Worm (Caenorhabditis elegans) whole organism, L4 larva: ENCODE results near the gene C44H4.4.
A peak's percentile ranks its signal among the peaks of the same experiment; 100 is the strongest.

Experiments
- F10B5.3 ChIP-seq: sonication (generic microtip); optimal IDR thresholded peaks from 2 replicates; lab custom pipeline; 2016; ENCODE audit warnings: mild to moderate bottlenecking, missing genetic modification characterization, missing compliant biosample characterization
- F26F4.8 ChIP-seq: fragments of 200-800 bp; sonication (Bioruptor generic); conservative IDR thresholded peaks from 2 replicates; pipeline ENCODE4 v1.3.6; 2022; ENCODE audit warnings: missing genetic modification characterization, missing compliant biosample characterization
- F37D6.2 ChIP-seq: sonication (generic microtip); optimal IDR thresholded peaks from 2 replicates; lab custom pipeline; 2016; ENCODE audit warnings: mild to moderate bottlenecking, missing genetic modification characterization, missing compliant biosample characterization
- F49E8.2 ChIP-seq: sonication (generic microtip); optimal IDR thresholded peaks from 2 replicates; lab custom pipeline; 2016; ENCODE audit warnings: missing compliant biosample characterization, mild to moderate bottlenecking, missing genetic modification characterization, borderline replicate concordance
- R02D3.7 ChIP-seq: fragments of 150-350 bp; sonication (generic microtip); optimal IDR thresholded peaks from 3 replicates; lab custom pipeline; 2014; ENCODE audit warnings: missing biosample characterization, missing genetic modification characterization
- Y5F2A.4 ChIP-seq: fragments of 200-800 bp; sonication (Bioruptor generic); optimal IDR thresholded peaks from 2 replicates; lab custom pipeline; 2018; ENCODE audit warnings: mild to moderate bottlenecking, missing genetic modification characterization, missing compliant biosample characterization
- Y75B8A.6 ChIP-seq: fragments of 200-800 bp; sonication (Bioruptor generic); IDR thresholded peaks from 2 replicates; pipeline ENCODE4 v1.3.6; 2022; ENCODE audit warnings: missing genetic modification reagents, missing genetic modification characterization, missing compliant biosample characterization
- aha-1 ChIP-seq: fragments of 150-350 bp; peaks from one replicate; lab custom pipeline; 2014; ENCODE audit warnings: missing biosample characterization, missing genetic modification characterization
- ama-1 ChIP-seq: fragments of 150-350 bp; optimal IDR thresholded peaks from 2 replicates; lab custom pipeline; 2014; ENCODE audit warnings: inconsistent platforms, mixed read lengths
- ceh-20 ChIP-seq: fragments of 200-800 bp; sonication (Bioruptor generic); IDR thresholded peaks from 2 replicates; pipeline ENCODE4 v1.3.6; 2022; ENCODE audit warnings: missing genetic modification reagents, missing genetic modification characterization, missing compliant biosample characterization
- ceh-28 ChIP-seq: fragments of 150-350 bp; optimal IDR thresholded peaks from 2 replicates; lab custom pipeline; 2014; ENCODE audit warnings: missing biosample characterization, missing genetic modification reagents, missing genetic modification characterization
- ceh-32 ChIP-seq: sonication (generic microtip); optimal IDR thresholded peaks from 2 replicates; lab custom pipeline; 2016; ENCODE audit warnings: mild to moderate bottlenecking, missing genetic modification characterization, missing compliant biosample characterization; ENCODE audit not compliant: poor library complexity
- ceh-44 ChIP-seq: fragments of 200-800 bp; sonication (Bioruptor generic); IDR thresholded peaks from 2 replicates; pipeline ENCODE4 v1.3.6; 2022; ENCODE audit warnings: missing genetic modification reagents, missing genetic modification characterization, missing compliant biosample characterization
- ceh-82 ChIP-seq: sonication (generic microtip); optimal IDR thresholded peaks from 2 replicates; lab custom pipeline; 2017; ENCODE audit warnings: missing biosample characterization, missing genetic modification characterization
- ces-1 ChIP-seq: fragments of 150-350 bp; sonication (generic microtip); optimal IDR thresholded peaks from 4 replicates; lab custom pipeline; 2014; ENCODE audit warnings: missing biosample characterization, missing genetic modification reagents, missing genetic modification characterization
- cey-2 ChIP-seq: sonication (generic microtip); optimal IDR thresholded peaks from 3 replicates; lab custom pipeline; 2017; ENCODE audit warnings: missing genetic modification characterization, mild to moderate bottlenecking, missing compliant biosample characterization, antibody characterized with exemption, borderline replicate concordance; ENCODE audit not compliant: insufficient read depth
- ctbp-1 ChIP-seq: fragments of 200-800 bp; sonication (Bioruptor generic); IDR thresholded peaks from 2 replicates; pipeline ENCODE4 v1.3.6; 2022; ENCODE audit warnings: missing genetic modification reagents, missing genetic modification characterization, missing compliant biosample characterization
- daf-12 ChIP-seq: fragments of 150-350 bp; optimal IDR thresholded peaks from 2 replicates; lab custom pipeline; 2014; ENCODE audit warnings: missing biosample characterization, missing genetic modification reagents, missing genetic modification characterization
- dpl-1 ChIP-seq: fragments of 150-350 bp; optimal IDR thresholded peaks from 2 replicates; lab custom pipeline; 2014; ENCODE audit warnings: missing biosample characterization, missing genetic modification reagents, missing genetic modification characterization
- egl-43 ChIP-seq: fragments of 200-800 bp; sonication (Bioruptor generic); IDR thresholded peaks from 2 replicates; pipeline ENCODE4 v1.3.6; 2022; ENCODE audit warnings: missing genetic modification reagents, missing genetic modification characterization, missing compliant biosample characterization
- fkh-10 ChIP-seq: fragments of 150-350 bp; optimal IDR thresholded peaks from 2 replicates; lab custom pipeline; 2014; ENCODE audit warnings: missing biosample characterization, missing genetic modification reagents, missing genetic modification characterization
- gei-8 ChIP-seq: fragments of 200-800 bp; sonication (Bioruptor generic); optimal IDR thresholded peaks from 2 replicates; lab custom pipeline; 2018; ENCODE audit warnings: mild to moderate bottlenecking, missing genetic modification characterization, missing compliant biosample characterization
- hlh-30 ChIP-seq: sonication (generic microtip); optimal IDR thresholded peaks from 2 replicates; lab custom pipeline; 2017; ENCODE audit warnings: antibody characterized with exemption, mild to moderate bottlenecking, missing genetic modification characterization, missing compliant biosample characterization; ENCODE audit not compliant: insufficient read depth
- hmg-1.1 ChIP-seq: fragments of 200-800 bp; sonication (Bioruptor generic); IDR thresholded peaks from 2 replicates; pipeline ENCODE4 v1.3.6; 2022; ENCODE audit warnings: missing genetic modification reagents, missing genetic modification characterization, missing compliant biosample characterization
- lin-1 ChIP-seq: fragments of 200-800 bp; sonication (Bioruptor generic); IDR thresholded peaks from 2 replicates; pipeline ENCODE4 v1.3.6; 2022; ENCODE audit warnings: missing genetic modification reagents, missing genetic modification characterization, missing compliant biosample characterization
- lin-15B ChIP-seq: fragments of 150-350 bp; sonication (generic microtip); optimal IDR thresholded peaks from 3 replicates; lab custom pipeline; 2014; ENCODE audit warnings: missing biosample characterization, missing genetic modification characterization
- lin-29 ChIP-seq: fragments of 200-800 bp; sonication (Bioruptor generic); IDR thresholded peaks from 2 replicates; pipeline ENCODE4 v1.3.6; 2022; ENCODE audit warnings: missing genetic modification reagents, missing genetic modification characterization, missing compliant biosample characterization
- lin-38 ChIP-seq: fragments of 200-800 bp; sonication (Bioruptor generic); IDR thresholded peaks from 2 replicates; pipeline ENCODE4 v1.3.6; 2022; ENCODE audit warnings: missing genetic modification reagents, missing genetic modification characterization, missing compliant biosample characterization
- lin-39 ChIP-seq: fragments of 150-350 bp; optimal IDR thresholded peaks from 2 replicates; lab custom pipeline; 2014; ENCODE audit warnings: missing biosample characterization, missing genetic modification reagents, missing genetic modification characterization
- lsy-2 ChIP-seq, 2 experiments: fragments of 150-350 bp in 1 of 2; sonication (generic microtip) in 1 of 2; optimal IDR thresholded peaks; 2 replicates each; lab custom pipeline; 2014 to 2017; ENCODE audit warnings: missing biosample characterization in 2 of 2, missing genetic modification characterization in 2 of 2
- mes-2 ChIP-seq: sonication (generic microtip); optimal IDR thresholded peaks from 2 replicates; lab custom pipeline; 2016; ENCODE audit warnings: missing genotype, mild to moderate bottlenecking, missing genetic modification characterization, missing compliant biosample characterization; ENCODE audit not compliant: poor library complexity, severe bottlenecking
- mxl-3 ChIP-seq: fragments of 200-800 bp; sonication (Bioruptor generic); optimal IDR thresholded peaks from 2 replicates; lab custom pipeline; 2018; ENCODE audit warnings: mild to moderate bottlenecking, missing genetic modification characterization, missing compliant biosample characterization
- nhr-11 ChIP-seq: fragments of 150-350 bp; optimal IDR thresholded peaks from 2 replicates; lab custom pipeline; 2014; ENCODE audit warnings: missing biosample characterization, missing genetic modification characterization
- nhr-237 ChIP-seq: sonication (generic microtip); optimal IDR thresholded peaks from 2 replicates; lab custom pipeline; 2017; ENCODE audit warnings: missing biosample characterization, missing genetic modification characterization
- nhr-25 ChIP-seq: sonication (generic microtip); optimal IDR thresholded peaks from 2 replicates; lab custom pipeline; 2017; ENCODE audit warnings: missing genetic modification characterization, mild to moderate bottlenecking, missing compliant biosample characterization, antibody characterized with exemption, moderate library complexity, borderline replicate concordance; ENCODE audit not compliant: insufficient read depth
- nhr-6 ChIP-seq: fragments of 150-350 bp; optimal IDR thresholded peaks from 2 replicates; lab custom pipeline; 2014; ENCODE audit warnings: missing biosample characterization, missing genetic modification characterization
- nhr-76 ChIP-seq: fragments of 150-350 bp; optimal IDR thresholded peaks from 2 replicates; lab custom pipeline; 2014; ENCODE audit warnings: missing biosample characterization, missing genetic modification characterization
- rbr-2 ChIP-seq: sonication (generic microtip); optimal IDR thresholded peaks from 2 replicates; lab custom pipeline; 2016; ENCODE audit warnings: missing genotype, missing genetic modification characterization, missing compliant biosample characterization
- saeg-2 ChIP-seq: fragments of 200-800 bp; sonication (Bioruptor generic); IDR thresholded peaks from 2 replicates; pipeline ENCODE4 v1.3.6; 2022; ENCODE audit warnings: missing genetic modification reagents, missing genetic modification characterization, missing compliant biosample characterization
- snpc-4 ChIP-seq: fragments of 150-350 bp; optimal IDR thresholded peaks from 2 replicates; lab custom pipeline; 2014; ENCODE audit warnings: missing biosample characterization, missing genetic modification characterization
- spr-1 ChIP-seq: sonication (generic microtip); optimal IDR thresholded peaks from 2 replicates; lab custom pipeline; 2016; ENCODE audit warnings: mild to moderate bottlenecking, missing genetic modification characterization, missing compliant biosample characterization
- spr-3 ChIP-seq: fragments of 200-800 bp; sonication (Bioruptor generic); optimal IDR thresholded peaks from 2 replicates; lab custom pipeline; 2018; ENCODE audit warnings: mild to moderate bottlenecking, missing genetic modification characterization, missing compliant biosample characterization
- tag-97 ChIP-seq: fragments of 200-800 bp; sonication (Bioruptor generic); IDR thresholded peaks from 2 replicates; pipeline ENCODE4 v1.3.6; 2022; ENCODE audit warnings: missing genetic modification characterization, missing compliant biosample characterization
- zag-1 ChIP-seq: fragments of 150-350 bp; optimal IDR thresholded peaks from 2 replicates; lab custom pipeline; 2014; ENCODE audit warnings: missing biosample characterization, missing genetic modification characterization
- zfp-2 ChIP-seq: sonication (generic microtip); optimal IDR thresholded peaks from 2 replicates; lab custom pipeline; 2016; ENCODE audit warnings: mild to moderate bottlenecking, missing genetic modification characterization, missing compliant biosample characterization
- zfp-3 ChIP-seq: fragments of 200-800 bp; sonication (Bioruptor generic); conservative IDR thresholded peaks from 2 replicates; pipeline ENCODE4 v1.3.6; 2022; ENCODE audit warnings: missing genetic modification reagents, missing genetic modification characterization, missing compliant biosample characterization
- zip-2 ChIP-seq: fragments of 150-350 bp; optimal IDR thresholded peaks from 2 replicates; lab custom pipeline; 2014; ENCODE audit warnings: missing biosample characterization, missing genetic modification characterization

C44H4.4 gene

ce11 chrX:14562286-14563086 is 26.4 kb downstream of the C44H4.4 start (continued):
- TF ChIP-seq lsy-2 (tag; optimal IDR thresholded peaks at IDR 0.05; lab: Kevin White, UChicago): peak in 1 of 2 experiments; percentile 77
- TF ChIP-seq Y5F2A.4: no peak
- TF ChIP-seq ceh-32 (tag; lab: Kevin White, UChicago): no peak
- no peak for TF ChIP-seq ceh-82 (tag; lab: Kevin White, UChicago)
- TF ChIP-seq rbr-2 (tag; lab: Kevin White, UChicago): no peak
- TF ChIP-seq F49E8.2 (tag; lab: Kevin White, UChicago): no peak
- TF ChIP-seq nhr-25: no peak
- TF ChIP-seq hmg-1.1 (GFP tag; lab: Robert Waterston, UW): no peak
- TF ChIP-seq zag-1: no peak
- TF ChIP-seq fkh-10 (GFP tag; lab: Kevin White, UChicago): peak; percentile 9
- TF ChIP-seq ceh-44 (GFP tag; lab: Robert Waterston, UW): no peak
- peak; percentile 98 for TF ChIP-seq aha-1 (tag; lab: Kevin White, UChicago)
- TF ChIP-seq ceh-28: no peak
- TF ChIP-seq R02D3.7 (tag; lab: Kevin White, UChicago): no peak
- TF ChIP-seq daf-12 (tag; lab: Kevin White, UChicago): no peak
- no peak for TF ChIP-seq ama-1 (lab: Kevin White, UChicago)
- no peak for TF ChIP-seq zfp-2
- TF ChIP-seq F26F4.8: no peak

ce11 chrX:14561416-14561973 is 27.4 kb downstream of the C44H4.4 start:
- no peak for TF ChIP-seq zip-2 (tag; lab: Kevin White, UChicago)
- TF ChIP-seq egl-43: peak; percentile 66
- no peak for TF ChIP-seq snpc-4
- no peak for TF ChIP-seq cey-2
- TF ChIP-seq F10B5.3 (tag; lab: Kevin White, UChicago): no peak
- TF ChIP-seq lin-38 (GFP tag; lab: Robert Waterston, UW): peak; percentile 29; the same call in 1 of the 2 replicates
- TF ChIP-seq ceh-44 (GFP tag; lab: Robert Waterston, UW): no peak
- no peak; the same call in 1 of the 2 replicates for TF ChIP-seq tag-97 (GFP tag; lab: Robert Waterston, UW)
- no peak for TF ChIP-seq zag-1
- no peak for TF ChIP-seq nhr-76 (tag; lab: Kevin White, UChicago)
- TF ChIP-seq Y5F2A.4: no peak
- TF ChIP-seq ces-1 (GFP tag; lab: Kevin White, UChicago): peak; percentile 42
- TF ChIP-seq saeg-2 (GFP tag; lab: Robert Waterston, UW): peak; percentile 86
- TF ChIP-seq lin-39 (tag; lab: Kevin White, UChicago): no peak
- peak; percentile 58 to 70 for TF ChIP-seq lsy-2 (tag; optimal IDR thresholded peaks at IDR 0.05; lab: Kevin White, UChicago)
- TF ChIP-seq F37D6.2 (tag; lab: Kevin White, UChicago): peak; percentile 54
- peak; percentile 40 for TF ChIP-seq ama-1 (lab: Kevin White, UChicago)
- TF ChIP-seq ceh-28: no peak
- no peak for TF ChIP-seq lin-15B (tag; lab: Kevin White, UChicago)
- TF ChIP-seq spr-1 (tag; lab: Kevin White, UChicago): no peak
- TF ChIP-seq nhr-237 (tag; lab: Kevin White, UChicago): no peak
- no peak for TF ChIP-seq lin-29 (GFP tag; lab: Robert Waterston, UW)
- TF ChIP-seq gei-8 (GFP tag; lab: Kevin White, UChicago): no peak
- TF ChIP-seq hlh-30 (tag; lab: Kevin White, UChicago): peak; percentile 80
- TF ChIP-seq aha-1 (tag; lab: Kevin White, UChicago): peak; percentile 94
- no peak for TF ChIP-seq mes-2
- TF ChIP-seq lin-1: peak; percentile 9; the same call in 1 of the 2 replicates
- peak; percentile 74 for TF ChIP-seq nhr-11 (tag; lab: Kevin White, UChicago)
- no peak for TF ChIP-seq nhr-6
- TF ChIP-seq ctbp-1 (GFP tag; lab: Robert Waterston, UW): peak; percentile 86
- peak; percentile 10 for TF ChIP-seq dpl-1 (GFP tag; lab: Kevin White, UChicago)
- TF ChIP-seq zfp-3 (GFP tag; lab: Robert Waterston, UW): no peak
- TF ChIP-seq Y75B8A.6 (GFP tag; lab: Robert Waterston, UW): no peak
- TF ChIP-seq ceh-20: peak; percentile 80
- no peak for TF ChIP-seq mxl-3 (GFP tag; lab: Kevin White, UChicago)
- TF ChIP-seq spr-3 (GFP tag; lab: Kevin White, UChicago): no peak
